Fruit fly (Drosophila melanogaster) whole organism, embryonic: ENCODE data around the gene CG4653.

Source experiments
- Abd-B ChIP-seq: fragments of 200-800 bp; sonication (Bioruptor generic); optimal IDR thresholded peaks from 2 replicates; lab custom pipeline; 2018; ENCODE audit warnings: missing biosample characterization, mild to moderate bottlenecking, missing genetic modification characterization, moderate library complexity
- Antp ChIP-seq: fragments of 200-800 bp; sonication (Bioruptor generic); optimal IDR thresholded peaks from 3 replicates; lab custom pipeline; 2016; ENCODE audit warnings: missing biosample characterization, missing genetic modification characterization
- CG11093 ChIP-seq: fragments of 200-800 bp; sonication (Bioruptor generic); IDR thresholded peaks from 3 replicates; pipeline ENCODE4 v1.3.6; 2022; ENCODE audit warnings: missing biosample characterization, missing genetic modification characterization
- CG12104 ChIP-seq: fragments of 200-800 bp; sonication (Bioruptor generic); optimal IDR thresholded peaks from 3 replicates; lab custom pipeline; 2016; ENCODE audit warnings: missing biosample characterization, missing genetic modification characterization
- CG12744 ChIP-seq: fragments of 200-800 bp; sonication (Bioruptor generic); optimal IDR thresholded peaks from 2 replicates; lab custom pipeline; 2016; ENCODE audit warnings: missing biosample characterization, missing genetic modification characterization
- CG12942 ChIP-seq: fragments of 200-800 bp; sonication (Bioruptor generic); optimal IDR thresholded peaks from 3 replicates; lab custom pipeline; 2016; ENCODE audit warnings: missing biosample characterization, missing genetic modification characterization
- CG13424 ChIP-seq: fragments of 200-800 bp; sonication (Bioruptor generic); optimal IDR thresholded peaks from 2 replicates; lab custom pipeline; 2019; ENCODE audit warnings: missing biosample characterization, mild to moderate bottlenecking, missing genetic modification characterization, moderate library complexity
- CG1602 ChIP-seq: fragments of 200-800 bp; sonication (Bioruptor generic); optimal IDR thresholded peaks from 3 replicates; lab custom pipeline; 2016; ENCODE audit warnings: missing biosample characterization, missing genetic modification characterization
- CG17829 ChIP-seq: fragments of 200-800 bp; optimal IDR thresholded peaks from 2 replicates; lab custom pipeline; 2019; ENCODE audit warnings: missing biosample characterization, mild to moderate bottlenecking, missing genetic modification characterization, moderate library complexity
- CG17912 ChIP-seq: fragments of 200-800 bp; sonication (Bioruptor generic); optimal IDR thresholded peaks from 2 replicates; lab custom pipeline; 2018; ENCODE audit warnings: missing biosample characterization, mild to moderate bottlenecking, missing genetic modification characterization
- CG18619 ChIP-seq: fragments of 200-800 bp; sonication (Bioruptor generic); optimal IDR thresholded peaks from 3 replicates; lab custom pipeline; 2017; ENCODE audit warnings: missing biosample characterization, mild to moderate bottlenecking, missing genetic modification characterization
- CG30403 ChIP-seq: fragments of 200-800 bp; sonication (Bioruptor generic); optimal IDR thresholded peaks from 3 replicates; lab custom pipeline; 2016; ENCODE audit warnings: missing biosample characterization, missing genetic modification characterization
- CG31441 ChIP-seq: fragments of 200-800 bp; sonication (Bioruptor generic); IDR thresholded peaks from 2 replicates; pipeline ENCODE4 v1.3.6; 2022; ENCODE audit warnings: missing biosample characterization, missing genetic modification characterization
- CG32772 ChIP-seq: fragments of 200-800 bp; sonication (Bioruptor generic); IDR thresholded peaks from 2 replicates; pipeline ENCODE4 v1.3.6; 2022; ENCODE audit warnings: missing biosample characterization, missing genetic modification characterization
- CG4404 ChIP-seq: fragments of 200-800 bp; sonication (Bioruptor generic); IDR thresholded peaks from 2 replicates; pipeline ENCODE4 v1.3.6; 2022; ENCODE audit warnings: missing biosample characterization, missing genetic modification characterization
- CG6791 ChIP-seq: fragments of 200-800 bp; sonication (Bioruptor generic); IDR thresholded peaks from 3 replicates; pipeline ENCODE4 v1.3.6; 2022; ENCODE audit warnings: missing biosample characterization, missing genetic modification characterization; ENCODE audit not compliant: partially characterized antibody
- CG6813 ChIP-seq: fragments of 200-800 bp; sonication (Bioruptor generic); optimal IDR thresholded peaks from 2 replicates; lab custom pipeline; 2017; ENCODE audit warnings: missing biosample characterization, missing genetic modification characterization, mild to moderate bottlenecking, moderate library complexity, missing genetic modification reagents
- CHES-1-like ChIP-seq: fragments of 200-800 bp; sonication (Bioruptor generic); optimal IDR thresholded peaks from 2 replicates; lab custom pipeline; 2016; ENCODE audit warnings: missing biosample characterization, missing genetic modification characterization
- Gsc ChIP-seq: fragments of 200-800 bp; sonication (Bioruptor generic); IDR thresholded peaks from 2 replicates; pipeline ENCODE4 v1.3.6; 2022; ENCODE audit warnings: missing biosample characterization, missing genetic modification characterization
- H2.0 ChIP-seq: fragments of 200-800 bp; sonication (Bioruptor generic); IDR thresholded peaks from 2 replicates; pipeline ENCODE4 v1.3.6; 2022; ENCODE audit warnings: missing biosample characterization, missing genetic modification characterization
- Hey ChIP-seq: fragments of 200-800 bp; sonication (Bioruptor generic); optimal IDR thresholded peaks from 3 replicates; lab custom pipeline; 2018; ENCODE audit warnings: missing biosample characterization, mild to moderate bottlenecking, missing genetic modification characterization
- HmgZ ChIP-seq: fragments of 200-800 bp; sonication (Bioruptor generic); optimal IDR thresholded peaks from 2 replicates; lab custom pipeline; 2018; ENCODE audit warnings: missing biosample characterization, mild to moderate bottlenecking, missing genetic modification characterization
- Hsf ChIP-seq: fragments of 200-800 bp; sonication (Bioruptor generic); optimal IDR thresholded peaks from 3 replicates; lab custom pipeline; 2016; ENCODE audit warnings: missing biosample characterization, missing genetic modification characterization
- Jarid2 ChIP-seq: fragments of 200-800 bp; sonication (Bioruptor generic); optimal IDR thresholded peaks from 3 replicates; lab custom pipeline; 2017; ENCODE audit warnings: mild to moderate bottlenecking, missing biosample characterization, missing genetic modification reagents, missing genetic modification characterization
- Ssrp ChIP-seq: fragments of 200-800 bp; sonication (Bioruptor generic); optimal IDR thresholded peaks from 2 replicates; lab custom pipeline; 2018; ENCODE audit warnings: missing biosample characterization, mild to moderate bottlenecking, missing genetic modification characterization, moderate library complexity
- Usf ChIP-seq: fragments of 200-800 bp; sonication (Bioruptor generic); optimal IDR thresholded peaks from 2 replicates; lab custom pipeline; 2017; ENCODE audit warnings: missing genotype, missing biosample characterization, missing genetic modification characterization
- abd-A ChIP-seq: fragments of 200-800 bp; sonication (Bioruptor generic); optimal IDR thresholded peaks from 3 replicates; lab custom pipeline; 2019; ENCODE audit warnings: missing biosample characterization, mild to moderate bottlenecking, missing genetic modification characterization, moderate library complexity
- br ChIP-seq: fragments of >200 bp; optimal IDR thresholded peaks from 2 replicates; lab custom pipeline; 2017
- cg ChIP-seq: fragments of 200-800 bp; sonication (Bioruptor generic); optimal IDR thresholded peaks from 3 replicates; lab custom pipeline; 2019; ENCODE audit warnings: missing biosample characterization, mild to moderate bottlenecking, missing genetic modification characterization, moderate library complexity
- chif ChIP-seq, 2 experiments: fragments of 200-800 bp; sonication (Bioruptor generic); optimal IDR thresholded peaks; 3 replicates each; lab custom pipeline; 2016; ENCODE audit warnings: missing biosample characterization in 2 of 2, missing genetic modification characterization in 2 of 2
- emc ChIP-seq: fragments of 200-800 bp; sonication (Bioruptor generic); optimal IDR thresholded peaks from 2 replicates; lab custom pipeline; 2016; ENCODE audit warnings: missing biosample characterization, missing genetic modification characterization
- fd96Cb ChIP-seq: fragments of 200-800 bp; sonication (Bioruptor generic); optimal IDR thresholded peaks from 2 replicates; lab custom pipeline; 2018; ENCODE audit warnings: missing biosample characterization, mild to moderate bottlenecking, missing genetic modification characterization, moderate library complexity
- grau ChIP-seq: fragments of 200-800 bp; optimal IDR thresholded peaks from 3 replicates; lab custom pipeline; 2019; ENCODE audit warnings: missing biosample characterization, mild to moderate bottlenecking, missing genetic modification characterization, moderate library complexity
- grn ChIP-seq: fragments of 200-800 bp; sonication (Bioruptor generic); optimal IDR thresholded peaks from 3 replicates; lab custom pipeline; 2017; ENCODE audit warnings: missing biosample characterization, missing genetic modification characterization
- her ChIP-seq: fragments of 200-800 bp; sonication (Bioruptor generic); optimal IDR thresholded peaks from 2 replicates; lab custom pipeline; 2016; ENCODE audit warnings: missing biosample characterization, missing genetic modification characterization
- hkb ChIP-seq, 2 experiments: fragments of 200-800 bp in 1 of 2; fragments of >200 bp in 1 of 2; sonication (Bioruptor generic) in 1 of 2; IDR thresholded peaks in 1 of 2; optimal IDR thresholded peaks in 1 of 2; 2 replicates each; pipeline versions ENCODE4 v1.3.6 to Lab custom; 2017 to 2022; ENCODE audit warnings: missing biosample characterization in 1 of 2, missing genetic modification characterization in 1 of 2
- kay ChIP-seq: fragments of 200-800 bp; sonication (Bioruptor generic); optimal IDR thresholded peaks from 2 replicates; lab custom pipeline; 2016; ENCODE audit warnings: missing biosample characterization, missing genetic modification characterization
- ken ChIP-seq: fragments of 200-800 bp; sonication (Bioruptor generic); IDR thresholded peaks from 3 replicates; pipeline ENCODE4 v1.3.6; 2022; ENCODE audit warnings: missing biosample characterization, missing genetic modification characterization
- lmd ChIP-seq: fragments of 200-800 bp; sonication (Bioruptor generic); IDR thresholded peaks from 2 replicates; pipeline ENCODE4 v1.3.6; 2022; ENCODE audit warnings: missing biosample characterization, missing genetic modification characterization
- mld ChIP-seq: fragments of 200-800 bp; sonication (Bioruptor generic); IDR thresholded peaks from 3 replicates; pipeline ENCODE4 v1.3.6; 2022; ENCODE audit warnings: missing biosample characterization, missing genetic modification characterization; ENCODE audit not compliant: partially characterized antibody
- nerfin-1 ChIP-seq: fragments of 200-800 bp; sonication (Bioruptor generic); optimal IDR thresholded peaks from 3 replicates; lab custom pipeline; 2019; ENCODE audit warnings: missing biosample characterization, mild to moderate bottlenecking, missing genetic modification characterization, moderate library complexity
- phol ChIP-seq: fragments of 200-800 bp; sonication (Bioruptor generic); optimal IDR thresholded peaks from 3 replicates; lab custom pipeline; 2018; ENCODE audit warnings: missing biosample characterization, mild to moderate bottlenecking, missing genetic modification characterization, moderate library complexity
- repo ChIP-seq: fragments of 200-800 bp; sonication (Bioruptor generic); optimal IDR thresholded peaks from 2 replicates; lab custom pipeline; 2016; ENCODE audit warnings: missing biosample characterization, missing genetic modification characterization
- schlank ChIP-seq: fragments of 200-800 bp; sonication (Bioruptor generic); optimal IDR thresholded peaks from 2 replicates; lab custom pipeline; 2018; ENCODE audit warnings: missing biosample characterization, mild to moderate bottlenecking, missing genetic modification characterization
- sens ChIP-seq: fragments of 200-800 bp; sonication (Bioruptor generic); peaks from one replicate; lab custom pipeline; 2016; ENCODE audit warnings: missing biosample characterization, missing genetic modification characterization
- so ChIP-seq: fragments of 200-800 bp; sonication (Bioruptor generic); IDR thresholded peaks from 3 replicates; pipeline ENCODE4 v1.3.6; 2022; ENCODE audit warnings: missing biosample characterization, missing genetic modification characterization
- sqz ChIP-seq: fragments of 200-800 bp; sonication (Bioruptor generic); optimal IDR thresholded peaks from 3 replicates; lab custom pipeline; 2018; ENCODE audit warnings: missing biosample characterization, mild to moderate bottlenecking, missing genetic modification characterization
- toy ChIP-seq: fragments of 200-800 bp; sonication (Bioruptor generic); IDR thresholded peaks from 2 replicates; pipeline ENCODE4 v1.3.6; 2022; ENCODE audit warnings: missing biosample characterization, missing genetic modification characterization
- twi ChIP-seq: fragments of 200-800 bp; optimal IDR thresholded peaks from 2 replicates; lab custom pipeline; 2019; ENCODE audit warnings: missing biosample characterization, mild to moderate bottlenecking, missing genetic modification characterization, moderate library complexity
- vfl ChIP-seq: fragments of 200-800 bp; sonication (Bioruptor generic); optimal IDR thresholded peaks from 2 replicates; lab custom pipeline; 2016; ENCODE audit warnings: missing biosample characterization, missing genetic modification characterization
- vvl ChIP-seq: fragments of 200-800 bp; sonication (Bioruptor generic); IDR thresholded peaks from 2 replicates; pipeline ENCODE4 v1.3.6; 2022; ENCODE audit warnings: missing biosample characterization, missing genetic modification characterization
- zfh1 ChIP-seq: fragments of 200-800 bp; sonication (Bioruptor generic); IDR thresholded peaks from 3 replicates; pipeline ENCODE4 v1.3.6; 2022; ENCODE audit warnings: missing biosample characterization, missing genetic modification characterization

Gene CG4653

dm6 chrX:16690499-16690898 is 13.4 kb upstream of the CG4653 start (continued):
- TF ChIP-seq CG32772 (GFP tag; lab: Robert Waterston, UW), result peak; percentile 38; the same call in 1 of the 2 replicates
- peak; percentile 26; the same call in 1 of the 2 replicates for TF ChIP-seq lmd (GFP tag; lab: Robert Waterston, UW)
- peak; percentile 35 for TF ChIP-seq phol (tag; lab: Kevin White, UChicago)
- TF ChIP-seq kay (GFP tag; lab: Kevin White, UChicago), result no peak
- TF ChIP-seq CG31441, result peak; percentile 13; the same call in 1 of the 2 replicates
- no peak for TF ChIP-seq HmgZ (tag; lab: Kevin White, UChicago)
- no peak for TF ChIP-seq emc (GFP tag; lab: Kevin White, UChicago)
- TF ChIP-seq CG1602 (GFP tag; lab: Kevin White, UChicago), result no peak
- 0 out of 3 replicates have a peak, but pooled peaks have one; percentile 38 for TF ChIP-seq so (GFP tag; lab: Robert Waterston, UW)
- TF ChIP-seq Hsf (GFP tag; lab: Kevin White, UChicago), result peak; percentile 25
- no peak for TF ChIP-seq hkb (optimal IDR thresholded peaks at IDR 0.05; lab: Kevin White, UChicago)
- 0 out of 2 replicates have a peak, but pooled peaks have one; percentile 9 for TF ChIP-seq hkb (GFP tag; IDR thresholded peaks at IDR 0.05; lab: Robert Waterston, UW)
- TF ChIP-seq chif (GFP tag; optimal IDR thresholded peaks at IDR 0.05; lab: Kevin White, UChicago), result peak in 1 of 2 experiments; percentile 28
- 0 out of 2 replicates have a peak, but pooled peaks have one; percentile 19 for TF ChIP-seq Gsc
- TF ChIP-seq ken (GFP tag; lab: Robert Waterston, UW), result peak; percentile 58; the same call in 1 of the 3 replicates
- TF ChIP-seq schlank (tag; lab: Kevin White, UChicago), result no peak
- TF ChIP-seq grn (GFP tag; lab: Kevin White, UChicago), result no peak
- TF ChIP-seq CG30403, result peak; percentile 21
- no peak for TF ChIP-seq toy (GFP tag; lab: Robert Waterston, UW)
- no peak for TF ChIP-seq repo (GFP tag; lab: Kevin White, UChicago)
- TF ChIP-seq zfh1, result peak; percentile 41; the same call in 1 of the 3 replicates
- no peak for TF ChIP-seq br
- no peak for TF ChIP-seq Hey (tag; lab: Kevin White, UChicago)
- peak; percentile 25 for TF ChIP-seq CG13424 (tag; lab: Kevin White, UChicago)
- TF ChIP-seq vfl (GFP tag; lab: Kevin White, UChicago), result no peak
- TF ChIP-seq Antp (GFP tag; lab: Kevin White, UChicago), result peak; percentile 9
- peak; percentile 17 for TF ChIP-seq Ssrp (tag; lab: Kevin White, UChicago)
- no peak for TF ChIP-seq Usf
- TF ChIP-seq CG17912, result no peak
- TF ChIP-seq sens, result peak; percentile 89
- TF ChIP-seq H2.0, result peak; percentile 55
- no peak for TF ChIP-seq CG12744 (GFP tag; lab: Kevin White, UChicago)
- TF ChIP-seq CG18619 (GFP tag; lab: Kevin White, UChicago), result no peak

- TF ChIP-seq her (GFP tag; lab: Kevin White, UChicago) (peak; percentile 77), grau (peak; percentile 79), CG6813 (peak; percentile 72), CHES-1-like (peak; percentile 69), mld (no peak), sqz (GFP tag; lab: Kevin White, UChicago) (peak; percentile 56), fd96Cb (peak; percentile 89), CG17829 (tag; lab: Kevin White, UChicago) (peak; percentile 86), abd-A (tag; lab: Kevin White, UChicago) (peak; percentile 22), phol (tag; lab: Kevin White, UChicago) (peak; percentile 84), cg (GFP tag; lab: Kevin White, UChicago) (no peak), CG12104 (GFP tag; lab: Kevin White, UChicago) (peak; percentile 67), Abd-B (peak; percentile 76), CG6791 (GFP tag; lab: Robert Waterston, UW) (no peak), nerfin-1 (tag; lab: Kevin White, UChicago) (peak; percentile 76), vvl (peak; percentile 91), CG4404 (GFP tag; lab: Robert Waterston, UW) (peak; percentile 67), twi (peak; percentile 68), CG12942 (GFP tag; lab: Kevin White, UChicago) (peak; percentile 83), Jarid2 (peak; percentile 56), CG11093 (GFP tag; lab: Robert Waterston, UW) (peak; percentile 85; the same call in 2 of the 3 replicates)
These were observed 12.4 kb upstream of the CG4653 start for dm6 chrX:16691440-16691839.
